Fruit fly (Drosophila melanogaster): Measurements from ENCODE around the gene fne.

Gene fne

dm6 chrX:12937825-12938520 lies 20.7 kb downstream of the fne start:
- TF ChIP-seq CG17801 (GFP tag; optimal IDR thresholded peaks at IDR 0.05; ENCODE audit: partially characterized antibody) = no peak

dm6 chrX:12939021-12939420 lies 21.7 kb downstream of the fne start:
- TF ChIP-seq CG17801 (GFP tag; optimal IDR thresholded peaks at IDR 0.05; ENCODE audit: partially characterized antibody) = no peak

dm6 chrX:12939951-12940350 lies 22.7 kb downstream of the fne start:
- TF ChIP-seq CG17801 (GFP tag; optimal IDR thresholded peaks at IDR 0.05; ENCODE audit: partially characterized antibody) = no peak

- TF ChIP-seq CG17801 (GFP tag; optimal IDR thresholded peaks at IDR 0.05; ENCODE audit: partially characterized antibody) = no peak
These were observed 23.1 kb downstream of the fne start for dm6 chrX:12940396-12940795.

DNA sequence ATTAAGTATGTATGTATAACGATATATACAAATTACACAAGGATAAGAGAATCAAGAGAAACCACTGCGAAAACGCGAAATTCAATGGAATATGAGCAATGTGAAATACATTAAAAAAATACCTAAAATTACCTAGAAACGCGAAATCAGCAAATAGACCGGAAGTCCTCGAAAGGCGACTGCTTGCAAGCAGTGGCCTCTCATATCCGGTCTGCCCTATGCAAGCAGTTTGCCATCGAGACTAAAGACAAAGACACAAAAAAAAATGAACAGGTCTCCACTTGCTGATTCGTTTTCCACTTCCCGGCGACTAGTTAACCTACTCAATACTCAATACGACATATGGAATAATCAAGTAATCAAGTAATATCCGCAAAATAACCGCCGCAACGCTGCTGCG lies 30.4 kb downstream of the fne start:
- TF ChIP-seq CG17801 (GFP tag; optimal IDR thresholded peaks at IDR 0.05; ENCODE audit: partially characterized antibody) = no peak

- TF ChIP-seq CG17801 (GFP tag; optimal IDR thresholded peaks at IDR 0.05; ENCODE audit: partially characterized antibody) = no peak
These were observed 40.2 kb downstream of the fne start, which contains the start of gene hec for dm6 chrX:12957412-12957895. Gene hec (minus strand): TSS chrX:12957462.

DNA sequence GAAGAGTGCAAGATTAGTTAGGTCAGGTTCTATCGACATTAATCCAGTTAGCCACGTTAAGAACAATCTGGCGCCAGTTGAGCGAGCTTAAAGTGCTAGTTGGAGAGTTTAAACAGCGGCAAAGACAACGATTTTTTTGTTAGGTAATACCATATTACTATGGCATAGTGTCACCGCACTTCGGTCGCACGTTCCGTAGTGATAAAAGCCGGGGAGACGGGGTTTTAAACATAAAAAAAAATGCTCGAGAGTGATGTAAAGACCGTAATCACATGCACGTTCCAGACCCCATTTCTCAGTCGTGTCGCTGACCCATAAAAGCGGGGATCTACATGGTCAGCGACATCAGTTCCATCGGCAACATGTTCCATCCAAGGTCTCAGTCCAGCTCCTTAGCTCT lies 41.6 kb downstream of the fne start, which contains the start of gene CG32642:
CG32642 (plus strand) TSS at position 301 of the 400 bp plus-strand sequence.
- TF ChIP-seq CG17801 (GFP tag; optimal IDR thresholded peaks at IDR 0.05; ENCODE audit: partially characterized antibody) = no peak

DNA sequence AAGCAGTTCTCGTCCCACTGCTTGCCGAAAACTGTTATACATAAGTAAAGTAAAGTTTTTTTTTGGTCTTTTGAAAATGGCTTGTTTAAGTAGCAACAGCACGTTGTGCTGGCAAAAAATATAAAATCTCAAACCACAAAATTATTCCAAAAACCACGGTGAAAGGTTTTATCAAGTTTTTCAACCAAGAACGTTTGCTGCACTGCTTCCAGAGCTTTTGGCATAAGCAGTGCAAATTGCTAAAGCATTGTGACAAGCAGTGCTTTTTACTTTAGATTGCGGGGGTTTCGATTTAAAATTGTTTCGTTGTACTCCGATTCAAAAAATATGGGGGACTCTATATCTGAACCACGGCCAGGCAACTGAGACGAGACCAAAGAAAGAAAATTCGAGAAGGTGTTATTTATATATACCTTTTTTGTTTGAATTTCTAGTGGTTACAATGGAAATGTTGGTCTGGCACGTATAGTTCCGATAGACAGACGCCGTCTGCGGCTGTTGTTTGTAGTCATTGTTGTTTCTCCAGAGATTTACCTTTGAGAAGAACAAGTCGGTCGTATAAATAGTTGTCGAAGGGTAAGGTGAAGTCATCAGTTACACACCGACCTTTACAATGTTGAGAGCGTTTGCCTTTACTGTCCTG lies 50.1 kb downstream of the fne start, which contains the start of gene Mur11Da:
Mur11Da (plus strand) TSS at position 593 of the 643 bp plus-strand sequence.
- no peak for TF ChIP-seq CG17801 (GFP tag; optimal IDR thresholded peaks at IDR 0.05; ENCODE audit: partially characterized antibody)

DNA sequence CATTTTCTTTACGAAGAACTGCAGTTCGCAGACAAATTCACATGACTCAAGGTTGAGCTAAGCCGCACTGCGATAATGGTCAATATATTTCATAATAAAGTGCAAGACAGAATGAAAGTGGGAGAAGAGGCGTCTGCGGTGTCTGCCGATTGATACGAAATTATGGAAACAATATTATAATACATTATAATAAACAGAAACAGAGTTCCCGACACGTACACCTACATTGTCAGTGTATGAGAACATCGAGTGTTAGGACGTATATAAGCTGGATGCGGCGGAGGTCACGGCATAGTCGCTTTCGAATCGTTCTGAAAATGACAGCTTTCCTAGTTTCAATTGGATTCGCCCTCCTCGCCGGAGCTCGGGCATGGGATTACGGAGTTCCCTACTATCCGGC lies 53.1 kb downstream of the fne start, which contains the start of gene CG15721:
CG15721 (plus strand) TSS at position 301 of the 400 bp plus-strand sequence.
- TF ChIP-seq CG17801 (GFP tag; optimal IDR thresholded peaks at IDR 0.05; ENCODE audit: partially characterized antibody) = no peak

dm6 chrX:12976131-12976530 lies 58.9 kb downstream of the fne start, which contains the start of gene CG12716:
Gene CG12716 (minus strand): TSS chrX:12976231.
- TF ChIP-seq CG17801 (GFP tag; optimal IDR thresholded peaks at IDR 0.05; ENCODE audit: partially characterized antibody) = no peak

- no peak for TF ChIP-seq CG17801 (GFP tag; optimal IDR thresholded peaks at IDR 0.05; ENCODE audit: partially characterized antibody)
These were observed 66.9 kb downstream of the fne start, which contains the start of gene CG32643 for dm6 chrX:12984224-12984623. Gene CG32643 (plus strand): TSS chrX:12984524.

dm6 chrX:12986948-12987450 lies 69.7 kb downstream of the fne start:
- no peak for TF ChIP-seq CG17801 (GFP tag; optimal IDR thresholded peaks at IDR 0.05; ENCODE audit: partially characterized antibody)

DNA sequence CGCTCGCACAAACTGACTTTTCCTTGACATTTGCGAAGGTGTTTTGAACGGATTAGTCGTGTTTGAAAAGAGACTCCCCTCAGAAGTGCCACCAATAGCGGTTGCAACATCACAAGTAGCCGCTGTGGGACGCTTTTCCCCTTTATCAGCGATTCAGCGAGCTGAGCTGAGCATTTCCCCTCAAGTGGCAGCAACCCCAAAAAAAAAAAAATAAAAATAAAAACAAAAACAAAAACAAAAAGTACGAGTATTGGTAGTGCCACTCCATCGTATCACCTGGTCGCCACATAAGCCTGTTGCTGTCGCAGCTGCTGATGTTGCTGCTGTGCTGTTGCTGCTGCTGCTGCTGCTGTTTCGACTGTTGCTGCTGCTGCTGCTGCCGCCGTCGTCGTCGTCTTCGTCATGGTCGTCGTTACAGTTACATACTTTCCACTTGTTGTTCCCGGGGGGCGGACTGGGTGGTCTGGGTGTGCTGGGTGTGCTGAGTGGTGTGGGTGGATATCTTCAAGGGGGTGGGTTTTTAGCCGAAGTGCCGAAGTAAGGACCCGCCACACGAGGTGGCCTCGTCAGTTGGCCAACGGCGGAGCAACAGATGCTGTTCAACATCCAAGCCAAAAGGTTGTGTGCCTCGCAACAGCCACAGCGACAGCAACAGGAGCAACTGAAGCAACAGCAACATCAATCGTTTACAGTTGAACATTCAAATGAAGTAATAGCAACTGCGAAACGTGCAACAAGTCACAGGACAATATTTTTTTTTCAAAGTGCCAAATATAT lies 70.9 kb downstream of the fne start, which contains the start of gene rsh:
rsh (plus strand) TSS at position 591 of the 777 bp plus-strand sequence.
- TF ChIP-seq CG17801 (GFP tag; optimal IDR thresholded peaks at IDR 0.05; ENCODE audit: partially characterized antibody) = no peak
